Fruit fly (Drosophila melanogaster) whole organism, embryonic: ENCODE measurements around the gene CG4456.
A peak's percentile ranks its signal among the peaks of the same experiment; 100 is the strongest.

Experiments used
- Ada2b ChIP-seq: fragments of 200-800 bp; sonication (Bioruptor generic); IDR thresholded peaks from 2 replicates; pipeline ENCODE4 v1.3.6; 2022; ENCODE audit warnings: missing biosample characterization, missing genetic modification characterization
- Atf6 ChIP-seq: fragments of 200-800 bp; sonication (Bioruptor generic); IDR thresholded peaks from 2 replicates; pipeline ENCODE4 v1.3.6; 2022; ENCODE audit warnings: missing biosample characterization, missing genetic modification characterization
- BtbVII ChIP-seq: fragments of 200-800 bp; sonication (Bioruptor generic); optimal IDR thresholded peaks from 3 replicates; lab custom pipeline; 2017; ENCODE audit warnings: missing biosample characterization, mild to moderate bottlenecking, missing genetic modification characterization
- CG10209 ChIP-seq: fragments of 200-800 bp; sonication (Bioruptor generic); optimal IDR thresholded peaks from 3 replicates; lab custom pipeline; 2017; ENCODE audit warnings: missing biosample characterization, mild to moderate bottlenecking, missing genetic modification characterization, missing genetic modification reagents
- CG10274 ChIP-seq: fragments of 200-800 bp; sonication (Bioruptor generic); optimal IDR thresholded peaks from 3 replicates; lab custom pipeline; 2017; ENCODE audit warnings: missing biosample characterization, mild to moderate bottlenecking, missing genetic modification characterization
- CG11504 ChIP-seq: fragments of 200-800 bp; sonication (Bioruptor generic); optimal IDR thresholded peaks from 3 replicates; lab custom pipeline; 2019; ENCODE audit warnings: missing biosample characterization, mild to moderate bottlenecking, missing genetic modification characterization, moderate library complexity
- CG11695 ChIP-seq: fragments of 200-800 bp; sonication (Bioruptor generic); IDR thresholded peaks from 3 replicates; pipeline ENCODE4 v1.3.6; 2022; ENCODE audit warnings: missing biosample characterization, missing genetic modification characterization
- CG11723 ChIP-seq: fragments of 200-800 bp; sonication (Bioruptor generic); optimal IDR thresholded peaks from 2 replicates; lab custom pipeline; 2017; ENCODE audit warnings: missing biosample characterization, mild to moderate bottlenecking, missing genetic modification characterization
- CG12071 ChIP-seq: fragments of 200-800 bp; sonication (Bioruptor generic); optimal IDR thresholded peaks from 3 replicates; lab custom pipeline; 2018; ENCODE audit warnings: missing biosample characterization, mild to moderate bottlenecking, missing genetic modification characterization
- CG12659 ChIP-seq: fragments of 200-800 bp; sonication (Bioruptor generic); optimal IDR thresholded peaks from 3 replicates; lab custom pipeline; 2017; ENCODE audit warnings: mild to moderate bottlenecking, missing biosample characterization, missing genetic modification reagents, missing genetic modification characterization
- CG13424 ChIP-seq: fragments of 200-800 bp; sonication (Bioruptor generic); optimal IDR thresholded peaks from 2 replicates; lab custom pipeline; 2019; ENCODE audit warnings: missing biosample characterization, mild to moderate bottlenecking, missing genetic modification characterization, moderate library complexity
- CG14014 ChIP-seq: fragments of 200-800 bp; sonication (Bioruptor generic); IDR thresholded peaks from 2 replicates; pipeline ENCODE4 v1.3.6; 2022; ENCODE audit warnings: missing biosample characterization, missing genetic modification characterization
- CG14050 ChIP-seq: fragments of 200-800 bp; sonication (Bioruptor generic); IDR thresholded peaks from 3 replicates; pipeline ENCODE4 v1.3.6; 2022; ENCODE audit warnings: missing biosample characterization, missing genetic modification characterization
- CG14441 ChIP-seq: fragments of 200-800 bp; sonication (Bioruptor generic); IDR thresholded peaks from 2 replicates; pipeline ENCODE4 v1.3.6; 2022; ENCODE audit warnings: missing biosample characterization, missing genetic modification characterization
- CG16815 ChIP-seq: fragments of 200-800 bp; sonication (Bioruptor generic); optimal IDR thresholded peaks from 3 replicates; lab custom pipeline; 2017; ENCODE audit warnings: missing biosample characterization, mild to moderate bottlenecking, missing genetic modification characterization
- CG17186 ChIP-seq: fragments of 200-800 bp; sonication (Bioruptor generic); optimal IDR thresholded peaks from 3 replicates; lab custom pipeline; 2017; ENCODE audit warnings: missing biosample characterization, missing genetic modification reagents, missing genetic modification characterization
- CG18476 ChIP-seq: fragments of 200-800 bp; sonication (Bioruptor generic); optimal IDR thresholded peaks from 2 replicates; lab custom pipeline; 2016; ENCODE audit warnings: missing biosample characterization, mild to moderate bottlenecking, missing genetic modification characterization
- CG18599 ChIP-seq: fragments of 200-800 bp; sonication (Bioruptor generic); optimal IDR thresholded peaks from 3 replicates; lab custom pipeline; 2017; ENCODE audit warnings: missing biosample characterization, missing genetic modification characterization, mild to moderate bottlenecking, moderate library complexity, missing genetic modification reagents
- CG2120 ChIP-seq: fragments of 200-800 bp; sonication (Bioruptor generic); optimal IDR thresholded peaks from 3 replicates; lab custom pipeline; 2016; ENCODE audit warnings: missing biosample characterization, missing genetic modification characterization
- CG6254 ChIP-seq: fragments of 200-800 bp; sonication (Bioruptor generic); optimal IDR thresholded peaks from 3 replicates; lab custom pipeline; 2017; ENCODE audit warnings: mild to moderate bottlenecking, missing biosample characterization, missing genetic modification reagents, missing genetic modification characterization
- CG6683 ChIP-seq: fragments of 200-800 bp; sonication (Bioruptor generic); optimal IDR thresholded peaks from 2 replicates; lab custom pipeline; 2017; ENCODE audit warnings: missing biosample characterization, mild to moderate bottlenecking, missing genetic modification characterization, missing genetic modification reagents
- CG6854 ChIP-seq: fragments of 200-800 bp; sonication (Bioruptor generic); optimal IDR thresholded peaks from 3 replicates; lab custom pipeline; 2017; ENCODE audit warnings: missing biosample characterization, mild to moderate bottlenecking, missing genetic modification characterization
- CG8388 ChIP-seq: fragments of 200-800 bp; sonication (Bioruptor generic); optimal IDR thresholded peaks from 2 replicates; lab custom pipeline; 2019; ENCODE audit warnings: missing biosample characterization, mild to moderate bottlenecking, missing genetic modification characterization, moderate library complexity
- D19A ChIP-seq: fragments of 200-800 bp; optimal IDR thresholded peaks from 3 replicates; lab custom pipeline; 2019; ENCODE audit warnings: missing biosample characterization, mild to moderate bottlenecking, missing genetic modification characterization, moderate library complexity
- Dip2 ChIP-seq: fragments of 200-800 bp; sonication (Bioruptor generic); IDR thresholded peaks from 2 replicates; pipeline ENCODE4 v1.3.6; 2022; ENCODE audit warnings: missing biosample characterization, missing genetic modification characterization
- Fer1 ChIP-seq: fragments of 200-800 bp; sonication (Bioruptor generic); optimal IDR thresholded peaks from 2 replicates; lab custom pipeline; 2017; ENCODE audit warnings: missing biosample characterization, mild to moderate bottlenecking, missing genetic modification characterization
- Hmx ChIP-seq: fragments of 200-800 bp; sonication (Bioruptor generic); optimal IDR thresholded peaks from 2 replicates; lab custom pipeline; 2016; ENCODE audit warnings: missing biosample characterization, missing genetic modification characterization
- Hr51 ChIP-seq, 2 experiments: fragments of 200-800 bp; sonication (Bioruptor generic); optimal IDR thresholded peaks; 2 replicates in 1 of 2; 3 replicates in 1 of 2; lab custom pipeline; 2016 to 2018; ENCODE audit warnings: missing biosample characterization in 2 of 2, missing genetic modification characterization in 2 of 2, mild to moderate bottlenecking in 1 of 2, moderate library complexity in 1 of 2
- MESR4 ChIP-seq: fragments of 200-800 bp; sonication (Bioruptor generic); optimal IDR thresholded peaks from 2 replicates; lab custom pipeline; 2018; ENCODE audit warnings: missing biosample characterization, mild to moderate bottlenecking, missing genetic modification characterization, moderate library complexity
- Max ChIP-seq: fragments of 200-800 bp; sonication (Bioruptor generic); optimal IDR thresholded peaks from 2 replicates; lab custom pipeline; 2016; ENCODE audit warnings: missing biosample characterization, mild to moderate bottlenecking, missing genetic modification characterization
- Med ChIP-seq: fragments of 200-800 bp; sonication (Bioruptor generic); peaks from one replicate; lab custom pipeline; 2016; ENCODE audit warnings: missing biosample characterization, missing genetic modification characterization, mild to moderate bottlenecking, inconsistent platforms, moderate library complexity
- NfI ChIP-seq: fragments of 200-800 bp; sonication (Bioruptor generic); optimal IDR thresholded peaks from 3 replicates; lab custom pipeline; 2018; ENCODE audit warnings: missing biosample characterization, mild to moderate bottlenecking, missing genetic modification characterization, moderate library complexity
- Oli ChIP-seq: fragments of 200-800 bp; sonication (Bioruptor generic); optimal IDR thresholded peaks from 2 replicates; lab custom pipeline; 2018; ENCODE audit warnings: missing biosample characterization, mild to moderate bottlenecking, missing genetic modification characterization, moderate library complexity
- Sox102F ChIP-seq: fragments of 200-800 bp; sonication (Bioruptor generic); optimal IDR thresholded peaks from 2 replicates; lab custom pipeline; 2018; ENCODE audit warnings: missing biosample characterization, mild to moderate bottlenecking, missing genetic modification characterization, moderate library complexity
- bsh ChIP-seq, 2 experiments: fragments of 200-800 bp; sonication (Bioruptor generic); optimal IDR thresholded peaks; 2 replicates each; lab custom pipeline; 2017 to 2018; ENCODE audit warnings: mild to moderate bottlenecking in 2 of 2, missing biosample characterization in 2 of 2, missing genetic modification characterization in 2 of 2, moderate library complexity in 1 of 2
- crp ChIP-seq, 2 experiments: fragments of 200-800 bp; sonication (Bioruptor generic); optimal IDR thresholded peaks; 2 replicates in 1 of 2; 3 replicates in 1 of 2; lab custom pipeline; 2017; ENCODE audit warnings: missing biosample characterization in 2 of 2, missing genetic modification characterization in 2 of 2, mild to moderate bottlenecking in 1 of 2, moderate library complexity in 1 of 2
- dmrt11E ChIP-seq: fragments of 200-800 bp; sonication (Bioruptor generic); optimal IDR thresholded peaks from 3 replicates; lab custom pipeline; 2018; ENCODE audit warnings: missing biosample characterization, mild to moderate bottlenecking, missing genetic modification characterization, moderate library complexity
- gcm ChIP-seq: fragments of 200-800 bp; sonication (Bioruptor generic); optimal IDR thresholded peaks from 2 replicates; lab custom pipeline; 2019; ENCODE audit warnings: missing biosample characterization, mild to moderate bottlenecking, missing genetic modification characterization, moderate library complexity
- kah ChIP-seq: fragments of 200-800 bp; sonication (Bioruptor generic); optimal IDR thresholded peaks from 2 replicates; lab custom pipeline; 2018; ENCODE audit warnings: missing biosample characterization, mild to moderate bottlenecking, missing genetic modification characterization
- lbe ChIP-seq: fragments of 200-800 bp; sonication (Bioruptor generic); optimal IDR thresholded peaks from 2 replicates; lab custom pipeline; 2016; ENCODE audit warnings: missing biosample characterization, mild to moderate bottlenecking, missing genetic modification characterization
- lola ChIP-seq, 3 experiments: fragments of >200 bp in 2 of 3; fragments of 200-800 bp in 1 of 3; sonication (Bioruptor generic) in 1 of 3; optimal IDR thresholded peaks; 2 replicates each; lab custom pipeline; 2017 to 2019; ENCODE audit warnings: missing biosample characterization in 3 of 3, missing genetic modification characterization in 3 of 3, mild to moderate bottlenecking in 1 of 3, moderate library complexity in 1 of 3
- nerfin-1 ChIP-seq: fragments of 200-800 bp; sonication (Bioruptor generic); optimal IDR thresholded peaks from 3 replicates; lab custom pipeline; 2019; ENCODE audit warnings: missing biosample characterization, mild to moderate bottlenecking, missing genetic modification characterization, moderate library complexity
- row ChIP-seq: fragments of 200-800 bp; sonication (Bioruptor generic); IDR thresholded peaks from 3 replicates; pipeline ENCODE4 v1.3.6; 2022; ENCODE audit warnings: missing biosample characterization, missing genetic modification characterization
- run ChIP-seq: fragments of 200-800 bp; sonication (Bioruptor generic); optimal IDR thresholded peaks from 3 replicates; lab custom pipeline; 2018; ENCODE audit warnings: missing biosample characterization, mild to moderate bottlenecking, missing genetic modification characterization
- sd ChIP-seq: fragments of 200-800 bp; sonication (Bioruptor generic); optimal IDR thresholded peaks from 3 replicates; lab custom pipeline; 2018; ENCODE audit warnings: missing biosample characterization, mild to moderate bottlenecking, missing genetic modification characterization, moderate library complexity
- slbo ChIP-seq: fragments of 200-800 bp; sonication (Bioruptor generic); IDR thresholded peaks from 2 replicates; pipeline ENCODE4 v1.3.6; 2022; ENCODE audit warnings: missing biosample characterization, missing genetic modification characterization
- stwl ChIP-seq: fragments of 200-800 bp; sonication (Bioruptor generic); optimal IDR thresholded peaks from 3 replicates; lab custom pipeline; 2018; ENCODE audit warnings: missing biosample characterization, mild to moderate bottlenecking, missing genetic modification characterization, moderate library complexity
- vnd ChIP-seq: fragments of 200-800 bp; sonication (Bioruptor generic); IDR thresholded peaks from 3 replicates; pipeline ENCODE4 v1.3.6; 2022; ENCODE audit warnings: missing biosample characterization, missing genetic modification characterization; ENCODE audit not compliant: partially characterized antibody

Gene CG4456

dm6 chr3L:9424528-9424911, 52.0 kb downstream of the CG4456 start (continued):
- TF ChIP-seq run (tag; lab: Kevin White, UChicago) (no peak), NfI (peak; percentile 10), CG6683 (peak; percentile 33), CG12659 (GFP tag; lab: Kevin White, UChicago) (peak; percentile 6), CG18476 (peak; percentile 41), CG14441 (GFP tag; lab: Robert Waterston, UW) (no peak), Fer1 (GFP tag; lab: Kevin White, UChicago) (peak; percentile 43), CG18599 (peak; percentile 47), CG16815 (GFP tag; lab: Kevin White, UChicago) (no peak), dmrt11E (tag; lab: Kevin White, UChicago) (peak; percentile 27), CG11695 (GFP tag; lab: Robert Waterston, UW) (peak; percentile 56; the same call in 2 of the 3 replicates), CG14050 (GFP tag; lab: Robert Waterston, UW) (no peak), CG12071 (peak; percentile 5), stwl (peak; percentile 39), Hmx (GFP tag; lab: Kevin White, UChicago) (peak; percentile 1), Atf6 (GFP tag; lab: Robert Waterston, UW) (peak; percentile 42; the same call in 1 of the 2 replicates), BtbVII (GFP tag; lab: Kevin White, UChicago) (peak; percentile 34), crp (GFP tag; optimal IDR thresholded peaks at IDR 0.05; lab: Kevin White, UChicago) (peak in 1 of 2 experiments; percentile 8), Dip2 (GFP tag; lab: Robert Waterston, UW) (no peak), gcm (GFP tag; lab: Kevin White, UChicago) (peak; percentile 33), CG8388 (peak; percentile 52), Oli (tag; lab: Kevin White, UChicago) (peak; percentile 2), D19A (peak; percentile 51), Med (GFP tag; lab: Kevin White, UChicago) (peak; percentile 62), CG10274 (GFP tag; lab: Kevin White, UChicago) (no peak), slbo (GFP tag; lab: Robert Waterston, UW) (peak; percentile 31; the same call in 1 of the 2 replicates), CG14014 (peak; percentile 37; the same call in 1 of the 2 replicates), Max (peak; percentile 4), lola (GFP tag; optimal IDR thresholded peaks at IDR 0.05; lab: Kevin White, UChicago) (peak in 1 of 3 experiments; percentile 7), CG11504 (tag; lab: Kevin White, UChicago) (peak; percentile 64), CG13424 (tag; lab: Kevin White, UChicago) (peak; percentile 65), CG10209 (GFP tag; lab: Kevin White, UChicago) (peak; percentile 19), CG11723 (GFP tag; lab: Kevin White, UChicago) (peak; percentile 2), bsh (GFP tag; optimal IDR thresholded peaks at IDR 0.05; lab: Kevin White, UChicago) (peak in 1 of 2 experiments; percentile 61), kah (peak; percentile 23), sd (tag; lab: Kevin White, UChicago) (no peak), Ada2b (peak; percentile 20; the same call in 1 of the 2 replicates), row (peak; percentile 63; the same call in 2 of the 3 replicates), nerfin-1 (tag; lab: Kevin White, UChicago) (peak; percentile 27), Sox102F (peak; percentile 26), Hr51 (GFP tag; optimal IDR thresholded peaks at IDR 0.05; lab: Kevin White, UChicago) (peak in 1 of 2 experiments; percentile 71), CG6854 (GFP tag; lab: Kevin White, UChicago) (peak; percentile 18), CG2120 (peak; percentile 46), vnd (no peak), MESR4 (no peak), lbe (GFP tag; lab: Kevin White, UChicago) (peak; percentile 59), CG6254 (peak; percentile 1), CG17186 (GFP tag; lab: Kevin White, UChicago) (no peak)
